Fruit fly (Drosophila melanogaster): ENCODE data around the gene CG3345.

CG3345 gene

DNA sequence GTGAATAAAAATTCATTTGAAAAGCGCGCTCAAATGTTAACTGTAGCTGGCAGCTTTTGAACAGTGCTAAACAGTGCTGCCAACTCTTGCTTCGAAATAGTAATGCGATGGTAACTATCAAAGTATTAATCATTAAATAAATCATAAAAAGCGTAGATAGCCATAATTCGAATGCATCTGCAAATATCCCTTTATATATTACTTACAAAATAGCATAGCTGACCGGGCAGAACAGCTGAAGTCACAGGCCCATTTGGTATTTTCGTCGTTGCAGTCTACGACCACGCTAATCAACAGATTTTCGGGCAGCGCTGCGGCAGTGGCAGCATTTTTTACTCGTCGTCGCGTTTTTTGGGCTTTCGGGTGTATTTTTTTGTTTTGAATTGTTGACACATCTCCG lies 36.8 kb downstream of the CG3345 start, which contains the start of gene Plc21C (continued):
- TF ChIP-seq knrl (GFP tag; IDR thresholded peaks at IDR 0.05; ENCODE audit: partially characterized antibody) (peak; percentile 57; the same call in 2 of the 3 replicates), CG14441 (GFP tag; IDR thresholded peaks at IDR 0.05) (peak; percentile 48), CG11695 (GFP tag; IDR thresholded peaks at IDR 0.05) (0 out of 3 replicates have a peak, but pooled peaks have one; percentile 20), CG3281 (GFP tag; optimal IDR thresholded peaks at IDR 0.05) (peak; percentile 11), Drgx (GFP tag; IDR thresholded peaks at IDR 0.05) (no peak), Lim3 (GFP tag; IDR thresholded peaks at IDR 0.05) (no peak), Six4 (GFP tag; optimal IDR thresholded peaks at IDR 0.05) (no peak), CG2712 (tag; optimal IDR thresholded peaks at IDR 0.05) (peak; percentile 60), Gsc (GFP tag; IDR thresholded peaks at IDR 0.05) (no peak), ap (GFP tag; IDR thresholded peaks at IDR 0.05) (no peak), CG33557 (GFP tag; optimal IDR thresholded peaks at IDR 0.05) (no peak), CG6175 (GFP tag; IDR thresholded peaks at IDR 0.05) (no peak), grn (GFP tag; optimal IDR thresholded peaks at IDR 0.05) (peak; percentile 48), CG8924 (tag; optimal IDR thresholded peaks at IDR 0.05) (peak; percentile 43), D19B (GFP tag; optimal IDR thresholded peaks at IDR 0.05) (no peak), Abd-B (GFP tag; optimal IDR thresholded peaks at IDR 0.05) (peak; percentile 49), Antp (GFP tag; optimal IDR thresholded peaks at IDR 0.05) (peak; percentile 42), sob (GFP tag; IDR thresholded peaks at IDR 0.05) (peak; percentile 36; the same call in 1 of the 2 replicates), CG2116 (GFP tag; optimal IDR thresholded peaks at IDR 0.05) (peak; percentile 81), Hsf (GFP tag; optimal IDR thresholded peaks at IDR 0.05) (peak; percentile 63), CG17385 (GFP tag; optimal IDR thresholded peaks at IDR 0.05) (no peak), HLH54F (GFP tag; optimal IDR thresholded peaks at IDR 0.05) (peak; percentile 58), CG14050 (GFP tag; IDR thresholded peaks at IDR 0.05) (no peak), CG18262 (tag; optimal IDR thresholded peaks at IDR 0.05) (peak; percentile 42), CG3065 (GFP tag; optimal IDR thresholded peaks at IDR 0.05) (no peak), CG12942 (GFP tag; optimal IDR thresholded peaks at IDR 0.05) (peak; percentile 13), HmgD (GFP tag; optimal IDR thresholded peaks at IDR 0.05) (peak; percentile 61), CG32532 (GFP tag; IDR thresholded peaks at IDR 0.05) (peak; percentile 56; the same call in 1 of the 2 replicates), ato (GFP tag; IDR thresholded peaks at IDR 0.05; ENCODE audit: partially characterized antibody) (no peak), MBD-R2 (GFP tag; IDR thresholded peaks at IDR 0.05) (peak; percentile 64), CG42726 (GFP tag; IDR thresholded peaks at IDR 0.05; ENCODE audit: partially characterized antibody) (no peak; the same call in 1 of the 2 replicates), CG12071 (GFP tag; optimal IDR thresholded peaks at IDR 0.05) (no peak), CG31224 (GFP tag; IDR thresholded peaks at IDR 0.05) (no peak), CG9215 (GFP tag; IDR thresholded peaks at IDR 0.05) (no peak; the same call in 1 of the 2 replicates), en (GFP tag; optimal IDR thresholded peaks at IDR 0.05) (no peak), Dip2 (GFP tag; IDR thresholded peaks at IDR 0.05) (no peak), gsb (GFP tag; IDR thresholded peaks at IDR 0.05) (no peak), CG1602 (GFP tag; optimal IDR thresholded peaks at IDR 0.05) (peak; percentile 38), Ptx1 (GFP tag; IDR thresholded peaks at IDR 0.05) (peak; percentile 32; the same call in 1 of the 2 replicates), CG1233 (GFP tag; optimal IDR thresholded peaks at IDR 0.05) (no peak), eyg (GFP tag; optimal IDR thresholded peaks at IDR 0.05) (no peak), CG13287 (GFP tag; IDR thresholded peaks at IDR 0.05; ENCODE audit: partially characterized antibody) (peak; percentile 44), nom (GFP tag; optimal IDR thresholded peaks at IDR 0.05) (no peak), Hr39 (optimal IDR thresholded peaks at IDR 0.05) (no peak), CG10565 (GFP tag; optimal IDR thresholded peaks at IDR 0.05) (no peak), so (GFP tag; IDR thresholded peaks at IDR 0.05) (no peak), Dref (GFP tag; IDR thresholded peaks at IDR 0.05) (peak; percentile 41; the same call in 1 of the 2 replicates), CG6854 (GFP tag; optimal IDR thresholded peaks at IDR 0.05) (peak; percentile 4), CG12104 (GFP tag; optimal IDR thresholded peaks at IDR 0.05) (no peak), wek (GFP tag; optimal IDR thresholded peaks at IDR 0.05) (no peak), danr (GFP tag; IDR thresholded peaks at IDR 0.05) (no peak), Trl (optimal IDR thresholded peaks at IDR 0.05) (no peak), Trl (GFP tag; optimal IDR thresholded peaks at IDR 0.05) (no peak)
